Worm (Caenorhabditis elegans): ENCODE measurements around the gene fbxa-111.

The fbxa-111 gene

DNA sequence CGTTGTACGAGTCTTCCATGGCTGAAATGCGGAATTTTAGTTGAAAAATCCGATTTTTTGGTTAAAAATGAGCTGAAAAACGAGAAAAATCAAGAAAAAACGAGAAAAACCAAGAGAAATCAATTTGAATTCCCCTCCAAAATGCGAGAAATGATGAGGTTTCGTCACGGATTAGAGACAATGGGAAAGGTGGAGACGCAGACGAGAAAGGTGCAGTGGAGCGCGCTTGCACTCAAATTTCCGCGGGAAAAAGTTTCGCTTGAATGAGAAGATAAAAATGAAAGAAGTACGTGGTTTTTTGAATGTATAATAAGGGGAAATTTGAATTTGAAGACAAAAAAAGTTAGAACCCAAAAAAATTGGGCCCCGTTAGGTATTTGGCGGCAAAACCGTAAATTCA lies 16.1 kb upstream of the fbxa-111 start, which contains the start of gene efl-1 (continued):
- TF ChIP-seq tag-97 (GFP tag; IDR thresholded peaks at IDR 0.05), result no peak
- TF ChIP-seq zip-11 (GFP tag; IDR thresholded peaks at IDR 0.05), result no peak
- peak; percentile 84 for TF ChIP-seq hmg-1.1 (GFP tag; IDR thresholded peaks at IDR 0.05)
- TF ChIP-seq spr-3 (GFP tag; optimal IDR thresholded peaks at IDR 0.05), result peak; percentile 62
- peak; percentile 41 for TF ChIP-seq zfp-2 (tag; optimal IDR thresholded peaks at IDR 0.05)
- TF ChIP-seq Y75B8A.6 (GFP tag; IDR thresholded peaks at IDR 0.05), result no peak
- TF ChIP-seq F10B5.3 (tag; optimal IDR thresholded peaks at IDR 0.05), result no peak
- TF ChIP-seq ceh-44 (GFP tag; IDR thresholded peaks at IDR 0.05), result peak; percentile 61; the same call in 1 of the 2 replicates
- no peak for TF ChIP-seq gei-8 (GFP tag; optimal IDR thresholded peaks at IDR 0.05)
- no peak for TF ChIP-seq ceh-32 (tag; optimal IDR thresholded peaks at IDR 0.05; ENCODE audit: poor library complexity)
- TF ChIP-seq D1046.2 (GFP tag; IDR thresholded peaks at IDR 0.05), result no peak
- TF ChIP-seq dpl-1 (GFP tag; optimal IDR thresholded peaks at IDR 0.05), result peak; percentile 100
- TF ChIP-seq madf-9 (GFP tag; conservative IDR thresholded peaks at IDR 0.05), result no peak; the same call in 1 of the 2 replicates
- peak; percentile 81 for TF ChIP-seq rbr-2 (tag; optimal IDR thresholded peaks at IDR 0.05)
- TF ChIP-seq ceh-82 (tag; optimal IDR thresholded peaks at IDR 0.05), result no peak
- no peak for TF ChIP-seq ctbp-1 (GFP tag; IDR thresholded peaks at IDR 0.05)
- no peak for TF ChIP-seq pqm-1 (tag; optimal IDR thresholded peaks at IDR 0.05)
- TF ChIP-seq lin-39 (tag; optimal IDR thresholded peaks at IDR 0.05), result no peak
- TF ChIP-seq jun-1 (tag; optimal IDR thresholded peaks at IDR 0.05), result peak; percentile 62
- peak; percentile 79 for TF ChIP-seq fkh-10 (GFP tag; optimal IDR thresholded peaks at IDR 0.05)
- no peak for TF ChIP-seq egl-27 (tag; optimal IDR thresholded peaks at IDR 0.05)
- peak in 1 of 2 experiments; percentile 92 for TF ChIP-seq unc-62 (GFP tag; optimal IDR thresholded peaks at IDR 0.05 in 1 of 2)
- TF ChIP-seq unc-62 (tag; optimal IDR thresholded peaks at IDR 0.05), result no peak
- peak; percentile 89 for TF ChIP-seq dve-1 (tag; optimal IDR thresholded peaks at IDR 0.05; ENCODE audit: insufficient read depth)
- TF ChIP-seq nhr-28 (tag; optimal IDR thresholded peaks at IDR 0.05), result peak; percentile 79
- no peak for TF ChIP-seq F26F4.8 (GFP tag; conservative IDR thresholded peaks at IDR 0.05)
- TF ChIP-seq nhr-111 (GFP tag; optimal IDR thresholded peaks at IDR 0.05), result no peak
- peak; percentile 1 for TF ChIP-seq lin-15B (tag; optimal IDR thresholded peaks at IDR 0.05)
- TF ChIP-seq mxl-2 (GFP tag; conservative IDR thresholded peaks at IDR 0.05), result no peak
- no peak for TF ChIP-seq fos-1 (tag; optimal IDR thresholded peaks at IDR 0.05)
- 0 out of 2 replicates have a peak, but pooled peaks have one; percentile 15 for TF ChIP-seq set-16 (GFP tag; IDR thresholded peaks at IDR 0.05)
- TF ChIP-seq aha-1 (tag), result peak; percentile 98
- no peak for TF ChIP-seq daf-12 (tag; optimal IDR thresholded peaks at IDR 0.05)
- TF ChIP-seq duxl-1 (tag; optimal IDR thresholded peaks at IDR 0.05; ENCODE audit: poor library complexity), result peak; percentile 95
- TF ChIP-seq nhr-25 (tag; optimal IDR thresholded peaks at IDR 0.05; ENCODE audit: borderline replicate concordance, insufficient read depth), result peak; percentile 52
- peak; percentile 79 for TF ChIP-seq nhr-102 (tag; optimal IDR thresholded peaks at IDR 0.05)
- TF ChIP-seq zfp-3 (GFP tag; conservative IDR thresholded peaks at IDR 0.05), result 0 out of 2 replicates have a peak, but pooled peaks have one; percentile 39
- TF ChIP-seq lin-38 (GFP tag; IDR thresholded peaks at IDR 0.05), result peak; percentile 99
- no peak for TF ChIP-seq nhr-41 (GFP tag; IDR thresholded peaks at IDR 0.05)
- 0 out of 2 replicates have a peak, but pooled peaks have one; percentile 41 for TF ChIP-seq dmd-9 (GFP tag; IDR thresholded peaks at IDR 0.05)
- TF ChIP-seq nhr-11 (tag; optimal IDR thresholded peaks at IDR 0.05), result peak; percentile 78
- TF ChIP-seq F44E2.7 (GFP tag; IDR thresholded peaks at IDR 0.05), result no peak
- peak; percentile 90 for TF ChIP-seq ceh-20 (GFP tag; IDR thresholded peaks at IDR 0.05)
- peak; percentile 64; the same call in 1 of the 2 replicates for TF ChIP-seq mdt-29 (GFP tag; IDR thresholded peaks at IDR 0.05)
- TF ChIP-seq ZK337.2 (GFP tag; IDR thresholded peaks at IDR 0.05), result no peak
- TF ChIP-seq ZK546.5 (tag; optimal IDR thresholded peaks at IDR 0.05), result no peak
- TF ChIP-seq ztf-11 (tag; optimal IDR thresholded peaks at IDR 0.05), result no peak
- TF ChIP-seq hlh-11 (tag; optimal IDR thresholded peaks at IDR 0.05), result peak; percentile 77
- TF ChIP-seq aly-2 (tag; optimal IDR thresholded peaks at IDR 0.05), result no peak
- no peak for TF ChIP-seq cey-2 (tag; optimal IDR thresholded peaks at IDR 0.05; ENCODE audit: borderline replicate concordance, insufficient read depth)
- peak; percentile 39 for TF ChIP-seq unc-130 (GFP tag; optimal IDR thresholded peaks at IDR 0.05)

Data from whole organism, L4 larva.